Worm (Caenorhabditis elegans) whole organism, late embryonic: ENCODE results near the gene fbxa-51.

Experiments
- C08G9.2 ChIP-seq: sonication (generic microtip); optimal IDR thresholded peaks from 2 replicates; lab custom pipeline; 2016; ENCODE audit warnings: mild to moderate bottlenecking, missing genetic modification characterization, moderate library complexity, missing compliant biosample characterization
- Y22D7AL.16 ChIP-seq: sonication (generic microtip); optimal IDR thresholded peaks from 2 replicates; lab custom pipeline; 2016; ENCODE audit warnings: missing genetic modification characterization, missing compliant biosample characterization
- ceh-9 ChIP-seq: sonication (generic microtip); optimal IDR thresholded peaks from 2 replicates; lab custom pipeline; 2016; ENCODE audit warnings: mild to moderate bottlenecking, missing genetic modification characterization, inconsistent platforms, missing compliant biosample characterization
- elt-2 ChIP-seq: sonication (generic microtip); optimal IDR thresholded peaks from 2 replicates; lab custom pipeline; 2016; ENCODE audit warnings: missing genetic modification reagents, missing genetic modification characterization, missing compliant biosample characterization
- fkh-10 ChIP-seq: fragments of 150-350 bp; optimal IDR thresholded peaks from 2 replicates; lab custom pipeline; 2014; ENCODE audit warnings: missing biosample characterization, missing genetic modification reagents, missing genetic modification characterization
- hlh-30 ChIP-seq: sonication (generic microtip); optimal IDR thresholded peaks from 2 replicates; lab custom pipeline; 2017; ENCODE audit warnings: antibody characterized with exemption, missing genetic modification characterization, missing compliant biosample characterization; ENCODE audit not compliant: insufficient read depth
- mec-3 ChIP-seq: sonication (generic microtip); optimal IDR thresholded peaks from 2 replicates; lab custom pipeline; 2016; ENCODE audit warnings: borderline replicate concordance, missing genetic modification characterization, missing compliant biosample characterization
- nhr-11 ChIP-seq: fragments of 150-350 bp; optimal IDR thresholded peaks from 2 replicates; lab custom pipeline; 2014; ENCODE audit warnings: missing biosample characterization, missing genetic modification characterization
- pag-3 ChIP-seq: sonication (generic microtip); optimal IDR thresholded peaks from 2 replicates; lab custom pipeline; 2016; ENCODE audit warnings: missing compliant biosample characterization, missing genetic modification characterization, borderline replicate concordance
- pqm-1 ChIP-seq: sonication (generic microtip); optimal IDR thresholded peaks from 2 replicates; lab custom pipeline; 2016; ENCODE audit warnings: missing genetic modification characterization, missing compliant biosample characterization
- unc-42 ChIP-seq: sonication (generic microtip); optimal IDR thresholded peaks from 2 replicates; lab custom pipeline; 2016; ENCODE audit warnings: missing genotype, missing genetic modification characterization, missing compliant biosample characterization

- TF ChIP-seq ceh-9 (tag; lab: Kevin White, UChicago) (no peak), pag-3 (tag; lab: Kevin White, UChicago) (no peak), unc-42 (no peak), elt-2 (tag; lab: Kevin White, UChicago) (no peak), mec-3 (tag; lab: Kevin White, UChicago) (no peak), Y22D7AL.16 (tag; lab: Kevin White, UChicago) (no peak), hlh-30 (tag; lab: Kevin White, UChicago) (no peak), fkh-10 (GFP tag; lab: Kevin White, UChicago) (no peak), C08G9.2 (tag; lab: Kevin White, UChicago) (no peak), nhr-11 (tag; lab: Kevin White, UChicago) (no peak), pqm-1 (no peak)
These were observed 46.0 kb downstream of the fbxa-51 start, which contains the start of gene clc-27 for ce11 chrIII:1008091-1008490.
